Worm (Caenorhabditis elegans): ENCODE measurements around the gene F59A6.2.

ce11 chrII:5042381-5042930 lies 28.0 kb downstream of the F59A6.2 start:
- TF ChIP-seq med-1 (GFP tag; optimal IDR thresholded peaks at IDR 0.05; ENCODE audit: insufficient read depth) (no peak), ztf-23 (GFP tag; IDR thresholded peaks at IDR 0.05) (no peak), flt-1 (GFP tag; IDR thresholded peaks at IDR 0.05) (no peak), cog-1 (tag; optimal IDR thresholded peaks at IDR 0.05) (no peak), ztf-29 (GFP tag; IDR thresholded peaks at IDR 0.05) (no peak), tab-1 (GFP tag; IDR thresholded peaks at IDR 0.05) (no peak)
